Fruit fly (Drosophila melanogaster) whole organism, prepupa: ENCODE results near the gene CARPB.

ENCODE experiments used
- Blimp-1 ChIP-seq: fragments of 200-800 bp; sonication (Bioruptor generic); optimal IDR thresholded peaks from 3 replicates; lab custom pipeline; 2017; ENCODE audit warnings: missing biosample characterization, missing genetic modification characterization, mild to moderate bottlenecking, moderate library complexity, missing genetic modification reagents
- CG15336 ChIP-seq: fragments of 200-800 bp; sonication (Bioruptor generic); IDR thresholded peaks from 2 replicates; pipeline ENCODE4 v1.3.6; 2022; ENCODE audit warnings: missing biosample characterization, missing genetic modification characterization
- CG16779 ChIP-seq: fragments of 200-800 bp; sonication (Bioruptor generic); optimal IDR thresholded peaks from 3 replicates; lab custom pipeline; 2017; ENCODE audit warnings: missing biosample characterization, mild to moderate bottlenecking, missing genetic modification characterization
- CG6854 ChIP-seq: fragments of 200-800 bp; sonication (Bioruptor generic); optimal IDR thresholded peaks from 2 replicates; lab custom pipeline; 2017; ENCODE audit warnings: missing biosample characterization, mild to moderate bottlenecking, missing genetic modification characterization
- CG7368 ChIP-seq: fragments of 200-800 bp; sonication (Bioruptor generic); optimal IDR thresholded peaks from 3 replicates; lab custom pipeline; 2016; ENCODE audit warnings: missing biosample characterization, missing genetic modification characterization
- CG8632 ChIP-seq: fragments of 200-800 bp; sonication (Bioruptor generic); optimal IDR thresholded peaks from 3 replicates; lab custom pipeline; 2016; ENCODE audit warnings: missing biosample characterization, missing genetic modification characterization
- Eip93F ChIP-seq: fragments of 200-800 bp; sonication (Bioruptor generic); optimal IDR thresholded peaks from 2 replicates; lab custom pipeline; 2016; ENCODE audit warnings: missing biosample characterization, mild to moderate bottlenecking, missing genetic modification characterization
- Hr4 ChIP-seq: fragments of 200-800 bp; sonication (Bioruptor generic); optimal IDR thresholded peaks from 3 replicates; lab custom pipeline; 2016; ENCODE audit warnings: missing biosample characterization, missing genetic modification characterization
- cyc ChIP-seq: fragments of 200-800 bp; sonication (Bioruptor generic); optimal IDR thresholded peaks from 3 replicates; lab custom pipeline; 2016; ENCODE audit warnings: missing biosample characterization, missing genetic modification characterization
- dac ChIP-seq: fragments of 200-800 bp; sonication (Bioruptor generic); optimal IDR thresholded peaks from 2 replicates; lab custom pipeline; 2017; ENCODE audit warnings: missing biosample characterization, mild to moderate bottlenecking, missing genetic modification characterization
- esn ChIP-seq: fragments of 200-800 bp; sonication (Bioruptor generic); optimal IDR thresholded peaks from 2 replicates; lab custom pipeline; 2016; ENCODE audit warnings: missing biosample characterization, mild to moderate bottlenecking, missing genetic modification characterization, moderate library complexity
- pdm3 ChIP-seq: fragments of 200-800 bp; sonication (Bioruptor generic); optimal IDR thresholded peaks from 3 replicates; lab custom pipeline; 2016; ENCODE audit warnings: missing biosample characterization, missing genetic modification characterization
- ss ChIP-seq, 2 experiments: fragments of 200-800 bp; sonication (Bioruptor generic); optimal IDR thresholded peaks; 2 replicates in 1 of 2; 3 replicates in 1 of 2; lab custom pipeline; 2017 to 2018; ENCODE audit warnings: mild to moderate bottlenecking in 2 of 2, missing biosample characterization in 2 of 2, missing genetic modification characterization in 2 of 2, moderate library complexity in 1 of 2
- topi ChIP-seq: fragments of 200-800 bp; sonication (Bioruptor generic); optimal IDR thresholded peaks from 3 replicates; lab custom pipeline; 2016; ENCODE audit warnings: missing biosample characterization, missing genetic modification characterization

dm6 chrX:9871632-9872031 is 88.6 kb downstream of the CARPB start, which contains the start of gene CG45061:
- TF ChIP-seq dac, result no peak
- no peak for TF ChIP-seq CG6854 (GFP tag; lab: Kevin White, UChicago)
- TF ChIP-seq pdm3 (GFP tag; lab: Kevin White, UChicago), result no peak
- TF ChIP-seq ss (GFP tag; optimal IDR thresholded peaks at IDR 0.05; lab: Kevin White, UChicago), result no peak
- TF ChIP-seq esn (GFP tag; lab: Kevin White, UChicago), result no peak
- TF ChIP-seq CG7368 (GFP tag; lab: Kevin White, UChicago), result no peak
- TF ChIP-seq Blimp-1, result no peak
- no peak for TF ChIP-seq CG8632 (GFP tag; lab: Kevin White, UChicago)
- TF ChIP-seq Hr4 (GFP tag; lab: Kevin White, UChicago), result no peak
- no peak for TF ChIP-seq CG15336 (GFP tag; lab: Robert Waterston, UW)
- TF ChIP-seq CG16779 (tag; lab: Kevin White, UChicago), result no peak
- no peak for TF ChIP-seq Eip93F
- no peak for TF ChIP-seq topi (GFP tag; lab: Kevin White, UChicago)
- no peak for TF ChIP-seq cyc (GFP tag; lab: Kevin White, UChicago)
